Worm (Caenorhabditis elegans) whole organism, L1 larva: Measurements from ENCODE around the gene hrg-7.

Experiments used
- C04F5.9 ChIP-seq: sonication (generic microtip); optimal IDR thresholded peaks from 2 replicates; lab custom pipeline; 2016; ENCODE audit warnings: missing genetic modification characterization, missing compliant biosample characterization
- C16A3.4 ChIP-seq: fragments of 150-350 bp; optimal IDR thresholded peaks from 2 replicates; lab custom pipeline; 2014; ENCODE audit warnings: missing biosample characterization, missing genetic modification characterization
- C34B4.2 ChIP-seq: sonication (generic microtip); optimal IDR thresholded peaks from 2 replicates; lab custom pipeline; 2017; ENCODE audit warnings: mild to moderate bottlenecking, missing genetic modification characterization, missing compliant biosample characterization
- F16B12.6 ChIP-seq: fragments of 150-350 bp; optimal IDR thresholded peaks from 2 replicates; lab custom pipeline; 2014; ENCODE audit warnings: missing biosample characterization, missing genetic modification characterization
- Y116A8C.19 ChIP-seq: sonication (generic microtip); optimal IDR thresholded peaks from 2 replicates; lab custom pipeline; 2016; ENCODE audit warnings: missing compliant biosample characterization, missing genetic modification characterization, borderline replicate concordance
- aly-2 ChIP-seq: fragments of 150-350 bp; optimal IDR thresholded peaks from 2 replicates; lab custom pipeline; 2014; ENCODE audit warnings: missing biosample characterization, missing genetic modification characterization
- ama-1 ChIP-seq: fragments of 150-350 bp; optimal IDR thresholded peaks from 2 replicates; lab custom pipeline; 2014
- ceh-8 ChIP-seq: fragments of 200-800 bp; sonication (Bioruptor generic); optimal IDR thresholded peaks from 2 replicates; lab custom pipeline; 2018; ENCODE audit warnings: mild to moderate bottlenecking, missing genetic modification characterization, moderate library complexity, missing compliant biosample characterization
- ceh-82 ChIP-seq, 3 experiments: fragments of 150-350 bp in 1 of 3; sonication (generic microtip) in 2 of 3; optimal IDR thresholded peaks; 2 replicates each; lab custom pipeline; 2014 to 2017; ENCODE audit warnings: missing biosample characterization in 3 of 3, missing genetic modification characterization in 3 of 3
- ceh-90 ChIP-seq: sonication (generic microtip); optimal IDR thresholded peaks from 2 replicates; lab custom pipeline; 2016; ENCODE audit warnings: missing genetic modification characterization, missing compliant biosample characterization
- efl-1 ChIP-seq, 4 experiments: fragments of 150-350 bp; optimal IDR thresholded peaks in 3 of 4; peaks in 1 of 4; 1 replicate in 1 of 4; 2 replicates in 3 of 4; lab custom pipeline; 2014; ENCODE audit warnings: missing biosample characterization in 2 of 4, missing genetic modification characterization in 2 of 4, missing genetic modification reagents in 2 of 4
- egl-27 ChIP-seq, 2 experiments: fragments of 150-350 bp in 1 of 2; sonication (generic microtip); optimal IDR thresholded peaks; 3 replicates each; lab custom pipeline; 2017 to 2018; ENCODE audit warnings: missing biosample characterization in 2 of 2, missing genetic modification characterization in 2 of 2, missing genetic modification reagents in 2 of 2
- elt-2 ChIP-seq: sonication (generic microtip); optimal IDR thresholded peaks from 2 replicates; lab custom pipeline; 2016; ENCODE audit warnings: missing genetic modification characterization, mild to moderate bottlenecking, inconsistent platforms, missing compliant biosample characterization, missing genetic modification reagents
- fkh-10 ChIP-seq: sonication (generic microtip); optimal IDR thresholded peaks from 2 replicates; lab custom pipeline; 2017; ENCODE audit warnings: missing biosample characterization, missing genetic modification reagents, missing genetic modification characterization
- grh-1 ChIP-seq: fragments of 200-800 bp; sonication (Bioruptor generic); IDR thresholded peaks from 2 replicates; pipeline ENCODE4 v1.3.6; 2022; ENCODE audit warnings: missing genetic modification reagents, missing genetic modification characterization, missing compliant biosample characterization
- hlh-17 ChIP-seq: fragments of 200-800 bp; sonication (Bioruptor generic); optimal IDR thresholded peaks from 2 replicates; lab custom pipeline; 2018; ENCODE audit warnings: missing genetic modification characterization, mild to moderate bottlenecking, missing compliant biosample characterization, moderate library complexity, borderline replicate concordance
- irx-1 ChIP-seq: sonication (generic microtip); optimal IDR thresholded peaks from 2 replicates; lab custom pipeline; 2016; ENCODE audit warnings: missing genetic modification characterization, missing compliant biosample characterization
- jun-1 ChIP-seq: fragments of 150-350 bp; optimal IDR thresholded peaks from 2 replicates; lab custom pipeline; 2014; ENCODE audit warnings: missing biosample characterization, missing genetic modification reagents, missing genetic modification characterization
- lin-15B ChIP-seq: fragments of 150-350 bp; sonication (generic microtip); optimal IDR thresholded peaks from 3 replicates; lab custom pipeline; 2014; ENCODE audit warnings: missing biosample characterization, missing genetic modification characterization
- lir-3 ChIP-seq: sonication (generic microtip); optimal IDR thresholded peaks from 2 replicates; lab custom pipeline; 2016; ENCODE audit warnings: mild to moderate bottlenecking, missing genetic modification characterization, moderate library complexity, missing compliant biosample characterization; ENCODE audit not compliant: poor library complexity
- lsy-2 ChIP-seq, 2 experiments: fragments of 150-350 bp; optimal IDR thresholded peaks; 2 replicates each; lab custom pipeline; 2014; ENCODE audit warnings: missing biosample characterization in 2 of 2, missing genetic modification characterization in 2 of 2
- mef-2 ChIP-seq: fragments of 150-350 bp; optimal IDR thresholded peaks from 2 replicates; lab custom pipeline; 2014; ENCODE audit warnings: missing biosample characterization, missing genetic modification characterization
- mep-1 ChIP-seq: fragments of 150-350 bp; optimal IDR thresholded peaks from 2 replicates; lab custom pipeline; 2014; ENCODE audit warnings: missing biosample characterization, missing genetic modification characterization
- nhr-20 ChIP-seq: sonication (generic microtip); optimal IDR thresholded peaks from 2 replicates; lab custom pipeline; 2016; ENCODE audit warnings: mild to moderate bottlenecking, missing genetic modification characterization, missing compliant biosample characterization
- nhr-84 ChIP-seq: sonication (generic microtip); optimal IDR thresholded peaks from 2 replicates; lab custom pipeline; 2017; ENCODE audit warnings: missing biosample characterization, missing genetic modification characterization
- pag-3 ChIP-seq: sonication (generic microtip); optimal IDR thresholded peaks from 2 replicates; lab custom pipeline; 2017; ENCODE audit warnings: missing genetic modification characterization, mild to moderate bottlenecking, missing compliant biosample characterization, antibody characterized with exemption, borderline replicate concordance; ENCODE audit not compliant: insufficient read depth
- tbx-2 ChIP-seq: sonication (generic microtip); optimal IDR thresholded peaks from 2 replicates; lab custom pipeline; 2016; ENCODE audit warnings: missing genetic modification characterization, missing compliant biosample characterization
- unc-30 ChIP-seq: sonication (generic microtip); optimal IDR thresholded peaks from 2 replicates; lab custom pipeline; 2017; ENCODE audit warnings: missing biosample characterization, missing genetic modification characterization
- unc-62 ChIP-seq: fragments of 150-350 bp; optimal IDR thresholded peaks from 2 replicates; lab custom pipeline; 2014; ENCODE audit warnings: missing biosample characterization, missing genetic modification reagents, missing genetic modification characterization
- unc-86 ChIP-seq: sonication (generic microtip); optimal IDR thresholded peaks from 2 replicates; lab custom pipeline; 2016; ENCODE audit warnings: missing genetic modification characterization, missing compliant biosample characterization
- unc-98 ChIP-seq: fragments of 200-800 bp; sonication (Bioruptor generic); IDR thresholded peaks from 2 replicates; pipeline ENCODE4 v1.3.6; 2022; ENCODE audit warnings: missing genetic modification characterization, missing compliant biosample characterization
- vab-15 ChIP-seq: sonication (generic microtip); optimal IDR thresholded peaks from 2 replicates; lab custom pipeline; 2017; ENCODE audit warnings: missing genotype, mild to moderate bottlenecking, missing genetic modification characterization, missing compliant biosample characterization
- ztf-11 ChIP-seq, 2 experiments: sonication (generic microtip); optimal IDR thresholded peaks; 2 replicates each; lab custom pipeline; 2016 to 2017; ENCODE audit warnings: missing genetic modification characterization in 2 of 2, missing biosample characterization in 1 of 2, missing compliant biosample characterization in 1 of 2

hrg-7 gene

DNA sequence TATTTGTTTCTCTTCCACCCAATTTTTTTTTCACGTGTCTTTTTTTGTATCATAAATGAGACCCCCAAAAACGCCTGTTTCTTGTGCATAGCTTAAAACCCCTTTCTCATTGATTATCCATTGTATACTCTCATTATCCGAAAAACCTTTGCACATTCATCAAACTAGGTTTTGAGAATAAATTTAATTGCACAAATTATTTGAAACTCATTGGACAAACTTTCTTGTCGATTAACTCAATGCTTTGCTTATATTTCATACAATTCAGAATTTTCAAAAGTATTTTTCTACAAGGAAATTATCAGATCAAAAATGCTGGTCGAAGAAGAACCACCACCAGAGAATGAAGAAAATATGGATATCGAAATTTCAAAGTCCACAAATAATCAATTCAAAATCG is 37.8 kb upstream of the hrg-7 start, which contains the start of gene R11D1.1:
R11D1.1 (plus strand) TSS at position 301 of the 400 bp plus-strand sequence.
- no peak for TF ChIP-seq unc-62 (GFP tag; lab: Kevin White, UChicago)
- no peak for TF ChIP-seq C04F5.9 (tag; lab: Kevin White, UChicago)
- TF ChIP-seq unc-86 (tag; lab: Kevin White, UChicago): no peak
- TF ChIP-seq irx-1: no peak

DNA sequence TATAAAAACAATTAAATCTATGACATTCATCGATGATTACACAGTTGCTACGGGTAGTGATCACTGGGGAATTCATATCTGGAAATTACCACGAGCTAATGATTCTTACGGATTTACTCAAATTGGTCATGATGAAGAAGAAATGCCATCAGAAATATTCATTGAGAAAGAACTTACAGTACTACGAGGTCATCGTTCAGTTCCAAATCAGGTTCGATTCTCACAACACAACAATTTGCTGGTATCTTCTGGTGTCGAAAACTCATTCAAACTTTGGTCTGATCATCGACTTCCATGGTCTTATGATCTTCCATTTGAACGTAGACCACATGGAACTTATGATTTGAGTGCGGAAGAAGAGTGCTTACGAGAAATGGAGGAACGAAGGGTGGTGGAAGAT is 35.3 kb upstream of the hrg-7 start:
- TF ChIP-seq unc-62 (GFP tag; lab: Kevin White, UChicago): no peak
- TF ChIP-seq efl-1 (optimal IDR thresholded peaks at IDR 0.05; lab: Kevin White, UChicago): no peak
- peak in 1 of 2 experiments; percentile 65 for TF ChIP-seq efl-1 (GFP tag; optimal IDR thresholded peaks at IDR 0.05 in 1 of 2; lab: Kevin White, UChicago)
- TF ChIP-seq, all 84 proteins: peak for 1

DNA sequence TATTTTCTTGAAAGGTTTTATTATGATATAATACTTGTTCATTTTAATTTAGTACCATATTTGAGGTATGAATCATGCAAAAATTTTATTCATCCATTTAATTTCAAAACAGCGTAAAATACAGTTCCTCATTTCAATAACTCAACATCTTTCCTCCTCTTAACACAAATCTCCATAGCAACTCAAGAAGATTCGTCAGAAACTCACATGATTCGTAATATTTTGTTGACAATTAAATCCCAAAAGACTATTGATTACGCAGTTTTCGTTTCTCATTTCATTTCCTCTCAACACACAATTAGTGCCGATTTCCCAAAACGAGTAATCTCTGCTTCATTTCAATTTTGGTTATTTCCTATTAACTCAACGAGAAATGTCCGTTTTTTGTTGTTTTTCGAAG is 33.5 kb upstream of the hrg-7 start, which contains the start of gene R11D1.2:
R11D1.2 (plus strand) TSS at position 301 of the 400 bp plus-strand sequence.
- TF ChIP-seq efl-1 (optimal IDR thresholded peaks at IDR 0.05; lab: Kevin White, UChicago) (no peak), efl-1 (GFP tag; optimal IDR thresholded peaks at IDR 0.05 in 1 of 2; lab: Kevin White, UChicago) (peak in 1 of 2 experiments; percentile 77), jun-1 (tag; lab: Kevin White, UChicago) (no peak), ceh-8 (GFP tag; lab: Kevin White, UChicago) (peak; percentile 1), elt-2 (tag; lab: Kevin White, UChicago) (no peak), nhr-20 (tag; lab: Kevin White, UChicago) (no peak), lsy-2 (tag; optimal IDR thresholded peaks at IDR 0.05; lab: Kevin White, UChicago) (no peak)

DNA sequence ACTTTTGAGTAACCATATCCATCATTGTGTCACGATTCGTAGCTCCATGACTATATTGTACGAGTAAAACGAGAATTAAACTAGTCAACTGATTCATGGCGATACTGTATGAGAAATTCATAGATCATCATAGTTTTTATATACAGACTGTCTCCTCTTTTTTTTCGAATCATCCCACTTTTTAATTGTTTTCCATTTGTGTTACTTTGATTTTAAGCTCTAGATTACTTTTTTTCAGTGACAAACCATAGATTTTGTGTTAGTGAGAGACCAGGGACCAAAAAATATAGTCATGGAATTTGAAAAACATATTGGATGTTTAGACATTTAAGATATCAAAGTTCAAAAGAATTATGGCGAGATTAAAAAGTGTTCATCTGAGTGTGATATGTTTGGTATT is 29.8 kb upstream of the hrg-7 start, which contains the start of gene R11D1.3:
R11D1.3 (minus strand) TSS at position 101 of the 400 bp plus-strand sequence.
- TF ChIP-seq lir-3 (tag; lab: Kevin White, UChicago) (no peak), unc-86 (tag; lab: Kevin White, UChicago) (no peak), nhr-84 (tag; lab: Kevin White, UChicago) (no peak), hlh-17 (GFP tag; lab: Kevin White, UChicago) (no peak), mef-2 (tag; lab: Kevin White, UChicago) (no peak), ceh-8 (GFP tag; lab: Kevin White, UChicago) (no peak), fkh-10 (no peak), aly-2 (no peak), tbx-2 (no peak), lin-15B (tag; lab: Kevin White, UChicago) (no peak), F16B12.6 (no peak), unc-98 (GFP tag; lab: Robert Waterston, UW) (no peak), ceh-90 (tag; lab: Kevin White, UChicago) (no peak), mep-1 (no peak), ceh-82 (tag; optimal IDR thresholded peaks at IDR 0.05; lab: Kevin White, UChicago) (no peak), C16A3.4 (tag; lab: Kevin White, UChicago) (no peak)

DNA sequence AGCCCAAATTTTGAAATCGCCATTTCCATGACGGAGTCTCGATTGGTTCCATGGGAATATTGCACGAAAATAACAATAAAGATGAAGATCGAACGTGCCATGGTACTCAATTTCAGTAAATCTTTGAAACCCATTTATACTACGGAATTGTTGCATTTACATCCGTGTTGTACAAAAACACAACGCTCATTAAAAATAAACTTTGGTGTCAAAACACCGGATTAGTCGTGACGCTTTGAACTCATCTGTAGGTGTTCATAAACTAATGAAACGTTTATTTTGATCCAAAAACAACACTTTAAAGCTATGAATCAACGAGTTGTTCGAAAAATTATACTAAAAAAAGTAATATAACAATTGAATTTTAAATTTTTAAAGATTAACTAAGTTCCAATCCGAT is 27.7 kb upstream of the hrg-7 start, which contains the start of gene R11D1.4:
R11D1.4 (minus strand) TSS at position 101 of the 400 bp plus-strand sequence.
- TF ChIP-seq Y116A8C.19 (tag; lab: Kevin White, UChicago) (no peak), ama-1 (lab: Kevin White, UChicago) (no peak), unc-86 (tag; lab: Kevin White, UChicago) (no peak), jun-1 (tag; lab: Kevin White, UChicago) (no peak), irx-1 (no peak), egl-27 (tag; optimal IDR thresholded peaks at IDR 0.05; lab: Kevin White, UChicago) (no peak), mep-1 (no peak), unc-62 (GFP tag; lab: Kevin White, UChicago) (no peak), aly-2 (no peak), unc-30 (tag; lab: Kevin White, UChicago) (no peak), grh-1 (GFP tag; lab: Robert Waterston, UW) (no peak)

DNA sequence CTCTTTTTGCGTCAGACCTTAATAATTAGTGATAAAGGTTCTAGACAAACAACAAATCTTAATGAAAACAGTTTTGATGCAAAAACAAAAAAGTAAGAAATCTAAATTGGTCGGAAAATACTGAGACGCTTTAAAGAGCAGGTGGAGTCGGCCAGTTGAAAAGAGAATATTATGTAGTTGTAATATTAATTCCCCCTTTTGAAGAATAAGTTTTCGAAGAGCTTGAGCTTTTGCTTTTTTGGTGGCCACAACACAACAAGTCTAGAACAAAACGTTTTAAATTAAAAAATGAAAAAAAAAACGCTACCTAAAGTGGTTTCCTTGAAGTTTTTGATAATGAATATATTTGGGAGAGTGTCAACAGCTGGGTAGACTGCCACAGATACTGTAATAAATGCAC is 25.4 kb upstream of the hrg-7 start, which contains the start of gene str-178:
str-178 (minus strand) TSS at position 101 of the 400 bp plus-strand sequence.
- TF ChIP-seq C16A3.4 (tag; lab: Kevin White, UChicago) (no peak), nhr-20 (tag; lab: Kevin White, UChicago) (no peak), vab-15 (tag; lab: Kevin White, UChicago) (no peak), ztf-11 (tag; optimal IDR thresholded peaks at IDR 0.05; lab: Kevin White, UChicago) (no peak), lin-15B (tag; lab: Kevin White, UChicago) (no peak), pag-3 (no peak), fkh-10 (no peak), C34B4.2 (tag; lab: Kevin White, UChicago) (no peak)
- TF ChIP-seq, all 84 proteins: peak for 0
